Fruit fly (Drosophila melanogaster) whole organism, embryonic: Measurements from ENCODE around the gene CG16758.

Experiments
- B-H1 ChIP-seq: fragments of 200-800 bp; sonication (Bioruptor generic); IDR thresholded peaks from 3 replicates; pipeline ENCODE4 v1.3.6; 2022; ENCODE audit warnings: missing biosample characterization, missing genetic modification characterization
- CG12942 ChIP-seq: fragments of 200-800 bp; sonication (Bioruptor generic); optimal IDR thresholded peaks from 3 replicates; lab custom pipeline; 2016; ENCODE audit warnings: missing biosample characterization, missing genetic modification characterization
- CG15479 ChIP-seq: fragments of 200-800 bp; sonication (Bioruptor generic); optimal IDR thresholded peaks from 3 replicates; lab custom pipeline; 2019; ENCODE audit warnings: missing biosample characterization, mild to moderate bottlenecking, missing genetic modification characterization, moderate library complexity
- CG4820 ChIP-seq: fragments of 200-800 bp; sonication (Bioruptor generic); optimal IDR thresholded peaks from 3 replicates; lab custom pipeline; 2016; ENCODE audit warnings: missing biosample characterization, missing genetic modification characterization
- ranshi ChIP-seq: fragments of 200-800 bp; sonication (Bioruptor generic); IDR thresholded peaks from 2 replicates; pipeline ENCODE4 v1.3.6; 2022; ENCODE audit warnings: missing biosample characterization, missing genetic modification characterization
- so ChIP-seq: fragments of 200-800 bp; sonication (Bioruptor generic); IDR thresholded peaks from 3 replicates; pipeline ENCODE4 v1.3.6; 2022; ENCODE audit warnings: missing biosample characterization, missing genetic modification characterization

DNA sequence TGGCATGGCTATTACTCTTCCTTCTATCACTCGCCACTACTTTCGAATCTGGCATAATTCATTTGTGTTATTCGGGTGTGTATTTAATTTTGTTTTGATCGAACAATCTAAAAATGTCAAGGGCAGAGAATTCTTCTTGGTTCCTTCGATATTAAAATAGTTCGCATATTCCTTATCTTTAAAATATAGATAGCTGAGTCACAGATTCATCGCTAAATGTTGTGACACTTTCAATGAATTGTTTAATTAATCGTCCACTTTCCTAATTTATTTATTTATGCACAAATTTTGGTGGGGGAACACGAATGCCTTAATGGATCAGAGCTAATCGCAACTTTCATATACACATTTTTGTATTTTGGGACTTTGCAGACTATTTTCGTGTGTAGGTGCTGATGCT is 23.5 kb upstream of the CG16758 start, which contains the start of gene CG32295:
- no peak for TF ChIP-seq CG15479 (GFP tag; lab: Kevin White, UChicago)
- TF ChIP-seq CG4820 (GFP tag; lab: Kevin White, UChicago), result no peak
- no peak for TF ChIP-seq B-H1 (GFP tag; lab: Robert Waterston, UW)
- no peak for TF ChIP-seq so (GFP tag; lab: Robert Waterston, UW)
- TF ChIP-seq ranshi (GFP tag; lab: Robert Waterston, UW), result no peak
- no peak for TF ChIP-seq CG12942
